Worm (Caenorhabditis elegans): Measurements from ENCODE around the gene pcrg-1.

DNA sequence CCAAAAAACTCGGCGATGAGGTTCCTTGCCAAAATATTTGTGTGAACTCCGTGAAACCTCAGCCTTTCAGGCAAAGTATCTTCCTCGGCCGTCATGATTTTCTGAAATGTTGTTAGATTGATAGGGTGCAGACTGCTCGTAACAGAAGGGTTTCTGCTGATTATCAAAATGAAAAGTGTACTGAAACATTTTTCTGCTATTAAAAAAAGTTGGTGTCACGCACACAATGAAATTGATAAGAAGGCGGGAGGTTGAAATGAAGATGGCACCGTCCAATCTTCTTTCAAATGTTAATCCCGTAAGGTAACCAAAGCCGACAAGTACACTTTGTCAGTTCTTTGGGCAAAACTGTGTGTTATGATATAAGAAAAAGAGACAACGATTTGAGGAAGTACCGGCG, 36.6 kb downstream of the pcrg-1 start:
- TF ChIP-seq unc-130 (tag; optimal IDR thresholded peaks at IDR 0.05) (no peak), unc-62 (GFP tag; optimal IDR thresholded peaks at IDR 0.05) (no peak), dpl-1 (GFP tag; optimal IDR thresholded peaks at IDR 0.05) (no peak), nhr-19 (GFP tag; conservative IDR thresholded peaks at IDR 0.05) (no peak), efl-1 (optimal IDR thresholded peaks at IDR 0.05) (no peak), efl-1 (GFP tag; optimal IDR thresholded peaks at IDR 0.05 in 1 of 2) (peak in 1 of 2 experiments; percentile 33), ceh-82 (tag; optimal IDR thresholded peaks at IDR 0.05) (no peak), ztf-11 (tag; optimal IDR thresholded peaks at IDR 0.05) (no peak), sptf-1 (tag; optimal IDR thresholded peaks at IDR 0.05) (no peak), grh-1 (GFP tag; IDR thresholded peaks at IDR 0.05) (no peak), ceh-8 (GFP tag; optimal IDR thresholded peaks at IDR 0.05) (no peak), nhr-76 (tag; optimal IDR thresholded peaks at IDR 0.05) (no peak), elt-2 (tag; optimal IDR thresholded peaks at IDR 0.05) (peak; percentile 8), ama-1 (optimal IDR thresholded peaks at IDR 0.05) (no peak), blmp-1 (tag; optimal IDR thresholded peaks at IDR 0.05) (no peak)

All from whole organism, L1 larva.